Fruit fly (Drosophila melanogaster) whole organism, embryonic: ENCODE measurements around the gene tbrd-1.
A peak's percentile ranks its signal among the peaks of the same experiment; 100 is the strongest.

Experiments
- ATbp ChIP-seq: fragments of 200-800 bp; sonication (Bioruptor generic); optimal IDR thresholded peaks from 2 replicates; lab custom pipeline; 2017; ENCODE audit warnings: missing biosample characterization, mild to moderate bottlenecking, missing genetic modification characterization, missing genetic modification reagents
- Abd-B ChIP-seq: fragments of 200-800 bp; sonication (Bioruptor generic); optimal IDR thresholded peaks from 2 replicates; lab custom pipeline; 2018; ENCODE audit warnings: missing biosample characterization, mild to moderate bottlenecking, missing genetic modification characterization, moderate library complexity
- Blimp-1 ChIP-seq: fragments of 200-800 bp; sonication (Bioruptor generic); optimal IDR thresholded peaks from 3 replicates; lab custom pipeline; 2018; ENCODE audit warnings: missing biosample characterization, missing genetic modification characterization, mild to moderate bottlenecking, moderate library complexity, missing genetic modification reagents
- CG10267 ChIP-seq: fragments of 200-800 bp; sonication (Bioruptor generic); optimal IDR thresholded peaks from 2 replicates; lab custom pipeline; 2018; ENCODE audit warnings: missing biosample characterization, mild to moderate bottlenecking, missing genetic modification characterization, moderate library complexity
- CG10431 ChIP-seq: fragments of 200-800 bp; sonication (Bioruptor generic); optimal IDR thresholded peaks from 3 replicates; lab custom pipeline; 2018; ENCODE audit warnings: missing biosample characterization, mild to moderate bottlenecking, missing genetic modification characterization
- CG13287 ChIP-seq: fragments of 200-800 bp; sonication (Bioruptor generic); IDR thresholded peaks from 2 replicates; pipeline ENCODE4 v1.3.6; 2022; ENCODE audit warnings: missing biosample characterization, missing genetic modification characterization; ENCODE audit not compliant: partially characterized antibody
- CG13624 ChIP-seq: fragments of 200-800 bp; sonication (Bioruptor generic); optimal IDR thresholded peaks from 2 replicates; lab custom pipeline; 2016; ENCODE audit warnings: missing biosample characterization, missing genetic modification characterization
- CG14014 ChIP-seq: fragments of 200-800 bp; sonication (Bioruptor generic); IDR thresholded peaks from 2 replicates; pipeline ENCODE4 v1.3.6; 2022; ENCODE audit warnings: missing biosample characterization, missing genetic modification characterization
- CG15696 ChIP-seq: fragments of 200-800 bp; sonication (Bioruptor generic); optimal IDR thresholded peaks from 2 replicates; lab custom pipeline; 2019; ENCODE audit warnings: missing biosample characterization, mild to moderate bottlenecking, missing genetic modification characterization, moderate library complexity
- CG17385 ChIP-seq: fragments of 200-800 bp; sonication (Bioruptor generic); optimal IDR thresholded peaks from 3 replicates; lab custom pipeline; 2018; ENCODE audit warnings: missing biosample characterization, mild to moderate bottlenecking, missing genetic modification characterization
- CG18011 ChIP-seq: fragments of 200-800 bp; sonication (Bioruptor generic); optimal IDR thresholded peaks from 2 replicates; lab custom pipeline; 2017; ENCODE audit warnings: missing biosample characterization, missing genetic modification characterization, mild to moderate bottlenecking, moderate library complexity, missing genotype
- CG2120 ChIP-seq: fragments of 200-800 bp; sonication (Bioruptor generic); optimal IDR thresholded peaks from 3 replicates; lab custom pipeline; 2016; ENCODE audit warnings: missing biosample characterization, missing genetic modification characterization
- CG2199 ChIP-seq: fragments of 200-800 bp; sonication (Bioruptor generic); IDR thresholded peaks from 3 replicates; pipeline ENCODE4 v1.3.6; 2022; ENCODE audit warnings: missing biosample characterization, missing genetic modification characterization
- CG2875 ChIP-seq: fragments of 200-800 bp; sonication (Bioruptor generic); optimal IDR thresholded peaks from 2 replicates; lab custom pipeline; 2017; ENCODE audit warnings: missing biosample characterization, mild to moderate bottlenecking, missing genetic modification characterization, missing genetic modification reagents
- CG32772 ChIP-seq: fragments of 200-800 bp; sonication (Bioruptor generic); IDR thresholded peaks from 2 replicates; pipeline ENCODE4 v1.3.6; 2022; ENCODE audit warnings: missing biosample characterization, missing genetic modification characterization
- CG3838 ChIP-seq: fragments of 200-800 bp; sonication (Bioruptor generic); optimal IDR thresholded peaks from 3 replicates; lab custom pipeline; 2016; ENCODE audit warnings: missing biosample characterization, missing genetic modification characterization
- CG4328 ChIP-seq: fragments of 200-800 bp; sonication (Bioruptor generic); optimal IDR thresholded peaks from 3 replicates; lab custom pipeline; 2017; ENCODE audit warnings: missing biosample characterization, missing genetic modification reagents, missing genetic modification characterization
- CG4854 ChIP-seq: fragments of 200-800 bp; sonication (Bioruptor generic); optimal IDR thresholded peaks from 2 replicates; lab custom pipeline; 2016; ENCODE audit warnings: missing biosample characterization, missing genetic modification characterization, inconsistent platforms
- CG6791 ChIP-seq: fragments of 200-800 bp; sonication (Bioruptor generic); IDR thresholded peaks from 3 replicates; pipeline ENCODE4 v1.3.6; 2022; ENCODE audit warnings: missing biosample characterization, missing genetic modification characterization; ENCODE audit not compliant: partially characterized antibody
- CG9437 ChIP-seq: fragments of 200-800 bp; sonication (Bioruptor generic); optimal IDR thresholded peaks from 2 replicates; lab custom pipeline; 2018; ENCODE audit warnings: missing biosample characterization, mild to moderate bottlenecking, missing genetic modification characterization
- CG9797 ChIP-seq: fragments of 200-800 bp; sonication (Bioruptor generic); optimal IDR thresholded peaks from 3 replicates; lab custom pipeline; 2018; ENCODE audit warnings: missing biosample characterization, mild to moderate bottlenecking, missing genetic modification characterization
- Dfd ChIP-seq, 2 experiments: fragments of >200 bp; optimal IDR thresholded peaks; 2 replicates each; lab custom pipeline; 2017; ENCODE audit warnings: missing biosample characterization in 2 of 2, missing genetic modification characterization in 2 of 2
- H2.0 ChIP-seq: fragments of 200-800 bp; sonication (Bioruptor generic); IDR thresholded peaks from 2 replicates; pipeline ENCODE4 v1.3.6; 2022; ENCODE audit warnings: missing biosample characterization, missing genetic modification characterization
- Hey ChIP-seq: fragments of 200-800 bp; sonication (Bioruptor generic); optimal IDR thresholded peaks from 3 replicates; lab custom pipeline; 2018; ENCODE audit warnings: missing biosample characterization, mild to moderate bottlenecking, missing genetic modification characterization
- Hr3 ChIP-seq: fragments of 200-800 bp; sonication (Bioruptor generic); optimal IDR thresholded peaks from 3 replicates; lab custom pipeline; 2016; ENCODE audit warnings: missing biosample characterization, missing genetic modification characterization
- Hsf ChIP-seq: fragments of 200-800 bp; sonication (Bioruptor generic); optimal IDR thresholded peaks from 3 replicates; lab custom pipeline; 2016; ENCODE audit warnings: missing biosample characterization, missing genetic modification characterization
- Opbp ChIP-seq: fragments of 200-800 bp; sonication (Bioruptor generic); IDR thresholded peaks from 3 replicates; pipeline ENCODE4 v1.3.6; 2022; ENCODE audit warnings: missing biosample characterization, missing genetic modification characterization; ENCODE audit not compliant: partially characterized antibody
- Scr ChIP-seq: fragments of 200-800 bp; sonication (Bioruptor generic); IDR thresholded peaks from 2 replicates; pipeline ENCODE4 v1.3.6; 2022; ENCODE audit warnings: missing biosample characterization, missing genetic modification characterization; ENCODE audit not compliant: partially characterized antibody
- Sox100B ChIP-seq: fragments of 200-800 bp; sonication (Bioruptor generic); optimal IDR thresholded peaks from 3 replicates; lab custom pipeline; 2018; ENCODE audit warnings: missing biosample characterization, mild to moderate bottlenecking, missing genetic modification characterization
- Taf1 ChIP-seq: fragments of 200-800 bp; sonication (Bioruptor generic); IDR thresholded peaks from 2 replicates; pipeline ENCODE4 v1.3.6; 2022; ENCODE audit warnings: missing biosample characterization, missing genetic modification characterization
- Xrp1 ChIP-seq: fragments of 200-800 bp; sonication (Bioruptor generic); IDR thresholded peaks from 2 replicates; pipeline ENCODE4 v1.3.6; 2022; ENCODE audit warnings: missing biosample characterization, missing genetic modification characterization
- az2 ChIP-seq: fragments of 200-800 bp; sonication (Bioruptor generic); optimal IDR thresholded peaks from 3 replicates; lab custom pipeline; 2016; ENCODE audit warnings: missing biosample characterization, missing genetic modification characterization
- cato ChIP-seq: fragments of 200-800 bp; sonication (Bioruptor generic); optimal IDR thresholded peaks from 2 replicates; lab custom pipeline; 2016; ENCODE audit warnings: missing biosample characterization, missing genetic modification characterization, borderline replicate concordance
- chn ChIP-seq: fragments of 200-800 bp; sonication (Bioruptor generic); optimal IDR thresholded peaks from 2 replicates; lab custom pipeline; 2016; ENCODE audit warnings: missing biosample characterization, missing genetic modification characterization
- corto ChIP-seq: fragments of 200-800 bp; sonication (Bioruptor generic); optimal IDR thresholded peaks from 2 replicates; lab custom pipeline; 2016; ENCODE audit warnings: missing biosample characterization, mild to moderate bottlenecking, missing genetic modification characterization, moderate library complexity
- da ChIP-seq: fragments of 200-800 bp; sonication (Bioruptor generic); optimal IDR thresholded peaks from 2 replicates; lab custom pipeline; 2016; ENCODE audit warnings: missing biosample characterization, missing genetic modification characterization
- dpn ChIP-seq, 2 experiments: fragments of 200-800 bp; sonication (Bioruptor generic); optimal IDR thresholded peaks; 3 replicates each; lab custom pipeline; 2016; ENCODE audit warnings: missing biosample characterization in 2 of 2, missing genetic modification characterization in 2 of 2
- ems ChIP-seq: fragments of 200-800 bp; sonication (Bioruptor generic); optimal IDR thresholded peaks from 3 replicates; lab custom pipeline; 2016; ENCODE audit warnings: missing biosample characterization, missing genetic modification characterization
- fd64A ChIP-seq: fragments of 200-800 bp; sonication (Bioruptor generic); optimal IDR thresholded peaks from 3 replicates; lab custom pipeline; 2018; ENCODE audit warnings: missing biosample characterization, mild to moderate bottlenecking, missing genetic modification characterization
- gce ChIP-seq: fragments of 200-800 bp; sonication (Bioruptor generic); IDR thresholded peaks from 3 replicates; pipeline ENCODE4 v1.3.6; 2022; ENCODE audit warnings: missing biosample characterization, missing genetic modification characterization
- hb ChIP-seq: fragments of 200-800 bp; sonication (Bioruptor generic); IDR thresholded peaks from 3 replicates; pipeline ENCODE4 v1.3.6; 2022; ENCODE audit warnings: missing biosample characterization, missing genetic modification characterization; ENCODE audit not compliant: partially characterized antibody
- jing ChIP-seq: fragments of 200-800 bp; sonication (Bioruptor generic); optimal IDR thresholded peaks from 2 replicates; lab custom pipeline; 2018; ENCODE audit warnings: missing biosample characterization, mild to moderate bottlenecking, missing genetic modification characterization
- kni ChIP-seq: fragments of 200-800 bp; sonication (Bioruptor generic); optimal IDR thresholded peaks from 3 replicates; lab custom pipeline; 2017; ENCODE audit warnings: mild to moderate bottlenecking, missing biosample characterization, missing genetic modification reagents, missing genetic modification characterization
- mld ChIP-seq: fragments of 200-800 bp; sonication (Bioruptor generic); IDR thresholded peaks from 3 replicates; pipeline ENCODE4 v1.3.6; 2022; ENCODE audit warnings: missing biosample characterization, missing genetic modification characterization; ENCODE audit not compliant: partially characterized antibody
- otp ChIP-seq: fragments of 200-800 bp; sonication (Bioruptor generic); IDR thresholded peaks from 3 replicates; pipeline ENCODE4, ENCODE4 v1.3.6; 2022; ENCODE audit warnings: missing biosample characterization, missing genetic modification characterization
- sim ChIP-seq: fragments of 200-800 bp; sonication (Bioruptor generic); IDR thresholded peaks from 2 replicates; pipeline ENCODE4 v1.3.6; 2022; ENCODE audit warnings: missing biosample characterization, missing genetic modification characterization
- slp2 ChIP-seq: fragments of 200-800 bp; sonication (Bioruptor generic); optimal IDR thresholded peaks from 2 replicates; lab custom pipeline; 2016; ENCODE audit warnings: missing biosample characterization, missing genetic modification characterization
- sna ChIP-seq: fragments of 200-800 bp; sonication (Bioruptor generic); IDR thresholded peaks from 2 replicates; pipeline ENCODE4 v1.3.6; 2022; ENCODE audit warnings: missing biosample characterization, missing genetic modification characterization; ENCODE audit not compliant: partially characterized antibody
- tup ChIP-seq: fragments of 200-800 bp; sonication (Bioruptor generic); optimal IDR thresholded peaks from 2 replicates; lab custom pipeline; 2016; ENCODE audit warnings: missing biosample characterization, mild to moderate bottlenecking, missing genetic modification characterization, moderate library complexity
- vvl ChIP-seq: fragments of 200-800 bp; sonication (Bioruptor generic); IDR thresholded peaks from 2 replicates; pipeline ENCODE4 v1.3.6; 2022; ENCODE audit warnings: missing biosample characterization, missing genetic modification characterization

Gene tbrd-1

dm6 chr3R:23927429-23927828 is 34.1 kb upstream of the tbrd-1 start, which contains the start of gene CG13601 (continued):
- no peak for TF ChIP-seq corto (GFP tag; lab: Kevin White, UChicago)
- no peak for TF ChIP-seq Blimp-1
- no peak for TF ChIP-seq ATbp (GFP tag; lab: Kevin White, UChicago)
- no peak for TF ChIP-seq tup (GFP tag; lab: Kevin White, UChicago)
- TF ChIP-seq ems (GFP tag; lab: Kevin White, UChicago): no peak
- TF ChIP-seq Scr: peak; percentile 84
- peak; percentile 34 for TF ChIP-seq az2 (GFP tag; lab: Kevin White, UChicago)
- no peak for TF ChIP-seq Xrp1 (GFP tag; lab: Robert Waterston, UW)
- no peak for TF ChIP-seq sim (GFP tag; lab: Robert Waterston, UW)
- TF ChIP-seq CG13287: peak; percentile 90
- no peak for TF ChIP-seq CG32772 (GFP tag; lab: Robert Waterston, UW)
- no peak for TF ChIP-seq CG15696 (tag; lab: Kevin White, UChicago)
- TF ChIP-seq otp (GFP tag; lab: Robert Waterston, UW): peak; percentile 39; the same call in 1 of the 3 replicates
- peak; percentile 24 for TF ChIP-seq Hey
- peak; percentile 37; the same call in 1 of the 2 replicates for TF ChIP-seq vvl (GFP tag; lab: Robert Waterston, UW)
- no peak for TF ChIP-seq slp2 (GFP tag; lab: Kevin White, UChicago)
- peak; percentile 36 for TF ChIP-seq CG4328 (GFP tag; lab: Kevin White, UChicago)
- TF ChIP-seq CG2120: peak; percentile 55
- TF ChIP-seq CG6791: peak; percentile 67; the same call in 2 of the 3 replicates
- TF ChIP-seq Opbp (GFP tag; lab: Robert Waterston, UW): peak; percentile 80; the same call in 2 of the 3 replicates
- TF ChIP-seq sna (GFP tag; lab: Robert Waterston, UW): peak; percentile 78
- no peak for TF ChIP-seq chn (GFP tag; lab: Kevin White, UChicago)
- TF ChIP-seq Hsf (GFP tag; lab: Kevin White, UChicago): no peak
- peak in 1 of 2 experiments; percentile 35 for TF ChIP-seq dpn (GFP tag; optimal IDR thresholded peaks at IDR 0.05; lab: Kevin White, UChicago)
- TF ChIP-seq Dfd (GFP tag; optimal IDR thresholded peaks at IDR 0.05; lab: Kevin White, UChicago): no peak
- no peak for TF ChIP-seq CG18011
- no peak for TF ChIP-seq fd64A (GFP tag; lab: Kevin White, UChicago)
- no peak for TF ChIP-seq CG10431
- no peak for TF ChIP-seq CG3838 (GFP tag; lab: Kevin White, UChicago)
- TF ChIP-seq Taf1 (GFP tag; lab: Robert Waterston, UW): 0 out of 2 replicates have a peak, but pooled peaks have one; percentile 19
- TF ChIP-seq CG4854 (GFP tag; lab: Kevin White, UChicago): peak; percentile 19
- no peak for TF ChIP-seq jing
- no peak for TF ChIP-seq Sox100B (GFP tag; lab: Kevin White, UChicago)
- no peak for TF ChIP-seq CG9437 (GFP tag; lab: Kevin White, UChicago)
- TF ChIP-seq H2.0 (GFP tag; lab: Robert Waterston, UW): peak; percentile 24; the same call in 1 of the 2 replicates
- no peak for TF ChIP-seq Hr3 (GFP tag; lab: Kevin White, UChicago)
- no peak for TF ChIP-seq CG2875
- TF ChIP-seq CG13624 (GFP tag; lab: Kevin White, UChicago): no peak
- no peak for TF ChIP-seq CG2199 (GFP tag; lab: Robert Waterston, UW)
- peak; percentile 37; the same call in 1 of the 2 replicates for TF ChIP-seq CG14014 (GFP tag; lab: Robert Waterston, UW)
- TF ChIP-seq hb (GFP tag; lab: Robert Waterston, UW): peak; percentile 79
- no peak for TF ChIP-seq cato (GFP tag; lab: Kevin White, UChicago)
- TF ChIP-seq Abd-B (GFP tag; lab: Kevin White, UChicago): no peak
- no peak for TF ChIP-seq da (GFP tag; lab: Kevin White, UChicago)
- no peak for TF ChIP-seq CG17385 (GFP tag; lab: Kevin White, UChicago)
- TF ChIP-seq gce (GFP tag; lab: Robert Waterston, UW): no peak
- 0 out of 3 replicates have a peak, but pooled peaks have one; percentile 29 for TF ChIP-seq mld (GFP tag; lab: Robert Waterston, UW)
- no peak for TF ChIP-seq kni (GFP tag; lab: Kevin White, UChicago)
- peak; percentile 33 for TF ChIP-seq CG10267 (tag; lab: Kevin White, UChicago)
- no peak for TF ChIP-seq CG9797
